Fruit fly (Drosophila melanogaster) whole organism, adult: ENCODE measurements around the gene CG10761.

Experiments
- Crg-1 ChIP-seq: fragments of 200-800 bp; sonication (Bioruptor generic); optimal IDR thresholded peaks from 2 replicates; lab custom pipeline; 2016; ENCODE audit warnings: missing biosample characterization, missing genetic modification characterization
- Hr96 ChIP-seq: fragments of 200-800 bp; sonication (Bioruptor generic); optimal IDR thresholded peaks from 2 replicates; lab custom pipeline; 2016; ENCODE audit warnings: missing biosample characterization, missing genetic modification characterization
- bab1 ChIP-seq: fragments of 200-800 bp; sonication (Bioruptor generic); optimal IDR thresholded peaks from 3 replicates; lab custom pipeline; 2019; ENCODE audit warnings: missing biosample characterization, mild to moderate bottlenecking, missing genetic modification characterization, moderate library complexity
- cic ChIP-seq: fragments of 200-800 bp; sonication (Bioruptor generic); optimal IDR thresholded peaks from 2 replicates; lab custom pipeline; 2017; ENCODE audit warnings: missing biosample characterization, mild to moderate bottlenecking, missing genetic modification characterization, moderate library complexity
- cnc ChIP-seq, 2 experiments: fragments of >200 bp; optimal IDR thresholded peaks; 2 replicates each; lab custom pipeline; 2017
- kay ChIP-seq: fragments of 200-800 bp; sonication (Bioruptor generic); peaks from one replicate; lab custom pipeline; 2016; ENCODE audit warnings: missing biosample characterization, missing genetic modification characterization, borderline replicate concordance
- tj ChIP-seq: fragments of 200-800 bp; sonication (Bioruptor generic); optimal IDR thresholded peaks from 3 replicates; lab custom pipeline; 2017; ENCODE audit warnings: missing biosample characterization, mild to moderate bottlenecking, missing genetic modification characterization, moderate library complexity

DNA sequence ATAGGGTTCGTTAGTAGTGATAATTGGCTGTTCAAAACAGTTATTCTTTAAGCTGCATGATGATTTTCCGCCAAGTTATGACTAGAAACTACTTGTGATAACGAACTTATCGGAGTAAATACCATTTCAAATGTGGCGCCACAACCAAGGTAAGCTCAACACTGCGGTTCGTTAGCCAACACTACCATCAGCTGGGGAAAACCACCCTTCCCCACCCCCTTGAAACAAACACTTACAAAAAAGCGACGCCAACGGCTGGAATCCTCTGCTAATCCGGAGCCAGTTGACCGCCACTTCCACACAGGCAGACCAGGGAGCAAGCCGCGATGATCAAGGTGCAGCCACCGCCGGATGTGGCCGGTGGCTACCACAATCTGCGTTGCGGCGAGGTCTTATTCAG is 9.9 kb downstream of the CG10761 start, which contains the start of gene CG18262:
- TF ChIP-seq cnc (optimal IDR thresholded peaks at IDR 0.05; lab: Kevin White, UChicago) = no peak
- no peak for TF ChIP-seq kay (GFP tag; lab: Kevin White, UChicago)
- no peak for TF ChIP-seq cic
- no peak for TF ChIP-seq tj (GFP tag; lab: Kevin White, UChicago)
- no peak for TF ChIP-seq Hr96 (GFP tag; lab: Kevin White, UChicago)
- peak; percentile 48 for TF ChIP-seq Crg-1
- TF ChIP-seq bab1 (GFP tag; lab: Kevin White, UChicago) = peak; percentile 21
